Worm (Caenorhabditis elegans) whole organism, L3 larva: Measurements from ENCODE around the gene hst-3.2.

Source experiments
- hmg-11 ChIP-seq: sonication (generic microtip); optimal IDR thresholded peaks from 2 replicates; lab custom pipeline; 2016; ENCODE audit warnings: missing genetic modification characterization, missing compliant biosample characterization
- unc-39 ChIP-seq: sonication (generic microtip); optimal IDR thresholded peaks from 4 replicates; lab custom pipeline; 2017; ENCODE audit warnings: missing biosample characterization, missing genetic modification characterization

DNA sequence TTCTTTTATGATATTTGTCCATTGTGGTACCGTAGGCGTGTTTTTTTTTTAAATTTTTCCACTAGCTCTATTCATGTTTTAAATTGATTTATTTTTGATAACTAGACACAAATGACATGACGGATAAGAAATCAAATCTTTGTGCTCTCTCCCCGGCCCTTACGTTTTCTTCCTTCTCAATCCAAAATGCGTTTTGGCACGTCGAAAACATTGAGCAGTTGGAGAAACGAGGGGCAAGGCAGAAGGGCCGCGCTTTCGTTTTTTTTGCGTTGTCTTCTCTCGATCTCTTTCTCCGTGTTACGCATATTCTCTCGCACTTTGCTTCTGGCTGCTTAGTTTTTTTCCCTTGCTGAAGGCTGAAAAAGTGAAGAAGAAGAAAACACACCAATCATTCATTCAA lies 15.3 kb upstream of the hst-3.2 start:
- no peak for TF ChIP-seq unc-39 (tag; lab: Kevin White, UChicago)
- peak; percentile 61 for TF ChIP-seq hmg-11 (tag; lab: Kevin White, UChicago)
